Fruit fly (Drosophila melanogaster): ENCODE data around the gene Brd8.

Gene Brd8

DNA sequence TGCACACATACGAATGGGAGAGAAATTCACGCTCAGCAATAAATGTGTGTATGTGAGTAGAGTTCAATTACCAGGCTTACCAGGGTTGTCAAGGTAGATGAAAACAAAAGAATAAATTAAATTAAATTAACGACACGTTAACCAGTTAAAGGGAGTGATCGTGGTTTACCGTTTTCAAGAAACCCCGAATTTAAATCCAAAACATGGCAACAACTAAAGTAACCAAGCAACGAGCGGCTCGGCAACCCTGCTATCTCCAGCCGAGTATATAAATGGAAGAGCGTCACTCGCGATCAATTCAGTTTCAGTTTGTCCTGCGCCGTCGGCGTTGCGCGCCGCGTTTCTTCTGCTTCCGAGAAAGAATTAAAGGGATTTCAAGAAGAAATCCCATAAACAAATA is 9.0 kb upstream of the Brd8 start (continued):
- TF ChIP-seq nau (GFP tag; optimal IDR thresholded peaks at IDR 0.05): peak; percentile 99
- TF ChIP-seq CG9797 (GFP tag; optimal IDR thresholded peaks at IDR 0.05): peak; percentile 74
- TF ChIP-seq cwo (GFP tag; optimal IDR thresholded peaks at IDR 0.05): peak; percentile 98
- TF ChIP-seq Lpt (GFP tag; optimal IDR thresholded peaks at IDR 0.05): no peak
- TF ChIP-seq pita (GFP tag; optimal IDR thresholded peaks at IDR 0.05): no peak
- peak; percentile 46 for TF ChIP-seq Dp (GFP tag; optimal IDR thresholded peaks at IDR 0.05)
- TF ChIP-seq CG11560 (tag; IDR thresholded peaks at IDR 0.05): peak; percentile 92
- peak; percentile 99 for TF ChIP-seq CG32532 (GFP tag; IDR thresholded peaks at IDR 0.05)
- TF ChIP-seq NC2β (GFP tag; optimal IDR thresholded peaks at IDR 0.05): peak; percentile 99
- peak; percentile 97 for TF ChIP-seq stwl (tag; optimal IDR thresholded peaks at IDR 0.05)
- TF ChIP-seq HLH4C (GFP tag; IDR thresholded peaks at IDR 0.05; ENCODE audit: partially characterized antibody): peak; percentile 67
- TF ChIP-seq Sox100B (GFP tag; optimal IDR thresholded peaks at IDR 0.05): peak; percentile 98
- TF ChIP-seq C15 (GFP tag; IDR thresholded peaks at IDR 0.05): peak; percentile 98
- TF ChIP-seq chn (GFP tag; optimal IDR thresholded peaks at IDR 0.05): peak; percentile 99
- TF ChIP-seq Hr39 (optimal IDR thresholded peaks at IDR 0.05): no peak
- TF ChIP-seq jing (GFP tag; optimal IDR thresholded peaks at IDR 0.05): peak; percentile 98
- peak; percentile 99 for TF ChIP-seq CG8388 (GFP tag; optimal IDR thresholded peaks at IDR 0.05)
- peak; percentile 99 for TF ChIP-seq NK7.1 (GFP tag; optimal IDR thresholded peaks at IDR 0.05)
- peak; percentile 39 for TF ChIP-seq Scr (GFP tag; IDR thresholded peaks at IDR 0.05; ENCODE audit: partially characterized antibody)
- TF ChIP-seq CG17829 (tag; optimal IDR thresholded peaks at IDR 0.05): peak; percentile 100
- TF ChIP-seq Bgb (GFP tag; IDR thresholded peaks at IDR 0.05; ENCODE audit: partially characterized antibody): 0 out of 2 replicates have a peak, but pooled peaks have one; percentile 60
- peak; percentile 94 for TF ChIP-seq ssp (GFP tag; IDR thresholded peaks at IDR 0.05)
- TF ChIP-seq Pdp1 (GFP tag; optimal IDR thresholded peaks at IDR 0.05): peak; percentile 99
- peak; percentile 99 for TF ChIP-seq CG7987 (GFP tag; optimal IDR thresholded peaks at IDR 0.05)
- TF ChIP-seq CG10543 (GFP tag; optimal IDR thresholded peaks at IDR 0.05): peak; percentile 99
- peak; percentile 100 for TF ChIP-seq dmrt11E (tag; optimal IDR thresholded peaks at IDR 0.05)
- TF ChIP-seq phol (tag; optimal IDR thresholded peaks at IDR 0.05): peak; percentile 98
- TF ChIP-seq gsb (GFP tag; IDR thresholded peaks at IDR 0.05): peak; percentile 98
- TF ChIP-seq jigr1 (GFP tag; IDR thresholded peaks at IDR 0.05): peak; percentile 94
- TF ChIP-seq CG17328 (GFP tag; IDR thresholded peaks at IDR 0.05): peak; percentile 100
- TF ChIP-seq CG10209 (GFP tag; optimal IDR thresholded peaks at IDR 0.05): peak; percentile 99
- peak; percentile 97 for TF ChIP-seq Hey (tag; optimal IDR thresholded peaks at IDR 0.05)
- peak; percentile 100 for TF ChIP-seq zfh1 (GFP tag; IDR thresholded peaks at IDR 0.05)
- peak; percentile 92 for TF ChIP-seq Nf-YC (tag; optimal IDR thresholded peaks at IDR 0.05)
- peak; percentile 99 for TF ChIP-seq B-H2 (GFP tag; optimal IDR thresholded peaks at IDR 0.05)
- peak; percentile 99 for TF ChIP-seq CG15269 (tag; optimal IDR thresholded peaks at IDR 0.05)
- TF ChIP-seq dmrt99B (tag; optimal IDR thresholded peaks at IDR 0.05): peak; percentile 99
- peak; percentile 100 for TF ChIP-seq sens-2 (GFP tag; IDR thresholded peaks at IDR 0.05)
- peak; percentile 98 for TF ChIP-seq CG31441 (GFP tag; IDR thresholded peaks at IDR 0.05)
- peak; percentile 100 for TF ChIP-seq so (GFP tag; IDR thresholded peaks at IDR 0.05)
- peak; percentile 99 for TF ChIP-seq MBD-R2 (GFP tag; IDR thresholded peaks at IDR 0.05)
- TF ChIP-seq sima (GFP tag; optimal IDR thresholded peaks at IDR 0.05): peak; percentile 99
- TF ChIP-seq CG10274 (GFP tag; optimal IDR thresholded peaks at IDR 0.05): peak; percentile 96
- TF ChIP-seq chif (GFP tag; optimal IDR thresholded peaks at IDR 0.05): peak; percentile 99
- no peak for TF ChIP-seq CG8478 (optimal IDR thresholded peaks at IDR 0.05)
- TF ChIP-seq CG7271 (tag; optimal IDR thresholded peaks at IDR 0.05): peak; percentile 100
- peak; percentile 97 for TF ChIP-seq Elba2 (GFP tag; optimal IDR thresholded peaks at IDR 0.05)
- peak; percentile 99 for TF ChIP-seq CG18476 (GFP tag; optimal IDR thresholded peaks at IDR 0.05)
- TF ChIP-seq vvl (GFP tag; IDR thresholded peaks at IDR 0.05): peak; percentile 100
- TF ChIP-seq Trl (optimal IDR thresholded peaks at IDR 0.05): peak; percentile 39 to 41
- TF ChIP-seq Trl (GFP tag; optimal IDR thresholded peaks at IDR 0.05): peak; percentile 99
- TF ChIP-seq sug (tag; optimal IDR thresholded peaks at IDR 0.05): peak; percentile 98
